Worm (Caenorhabditis elegans): ENCODE measurements around the gene R11A8.1.
A peak's percentile ranks its signal among the peaks of the same experiment; 100 is the strongest.

DNA sequence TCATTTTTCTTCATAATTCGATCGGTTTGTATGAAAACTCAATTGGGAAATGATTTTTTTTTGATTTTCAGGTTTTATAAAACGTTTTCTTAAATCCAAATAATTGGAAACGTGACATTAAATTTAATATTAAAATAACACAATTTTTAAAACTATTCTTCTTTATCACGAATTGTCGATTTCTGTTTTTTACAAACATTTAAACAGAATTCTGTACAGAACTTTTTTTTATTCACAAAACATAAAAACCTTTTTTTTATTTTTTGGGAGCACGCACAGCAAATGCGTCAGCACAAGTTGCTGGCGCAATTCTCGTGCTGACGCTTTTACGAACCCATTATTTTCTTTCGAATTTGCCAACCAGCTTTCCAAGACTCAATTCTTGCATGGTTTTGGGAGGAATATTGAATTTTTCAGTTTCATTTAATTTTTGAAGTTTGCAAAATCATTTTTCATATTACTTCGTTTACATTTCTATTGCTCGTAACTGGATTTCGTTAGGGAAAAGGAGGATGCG, 16.9 kb upstream of the R11A8.1 start, which contains the start of gene mpz-5:
- TF ChIP-seq pros-1 (tag; optimal IDR thresholded peaks at IDR 0.05) (no peak), ahr-1 (tag; optimal IDR thresholded peaks at IDR 0.05) (no peak), ztf-16 (tag; optimal IDR thresholded peaks at IDR 0.05) (peak; percentile 7), ttx-3 (tag; optimal IDR thresholded peaks at IDR 0.05) (no peak), K02D7.2 (tag; optimal IDR thresholded peaks at IDR 0.05) (no peak), ama-1 (optimal IDR thresholded peaks at IDR 0.05) (no peak), ceh-6 (GFP tag; optimal IDR thresholded peaks at IDR 0.05) (no peak), ets-4 (tag; optimal IDR thresholded peaks at IDR 0.05) (no peak), elt-4 (tag; optimal IDR thresholded peaks at IDR 0.05) (no peak), Y22D7AL.16 (tag; optimal IDR thresholded peaks at IDR 0.05) (no peak), hlh-6 (tag; optimal IDR thresholded peaks at IDR 0.05) (no peak), fax-1 (tag; optimal IDR thresholded peaks at IDR 0.05) (peak; percentile 38), nhr-232 (tag; optimal IDR thresholded peaks at IDR 0.05) (no peak), pha-4 (tag; optimal IDR thresholded peaks at IDR 0.05) (no peak)
